Worm (Caenorhabditis elegans) whole organism, L3 larva: ENCODE results near the gene clec-222.

Experiments
- R02D3.7 ChIP-seq: fragments of 150-350 bp; optimal IDR thresholded peaks from 2 replicates; lab custom pipeline; 2014; ENCODE audit warnings: missing biosample characterization, missing genetic modification characterization
- ZK546.5 ChIP-seq: sonication (generic microtip); optimal IDR thresholded peaks from 2 replicates; lab custom pipeline; 2017; ENCODE audit warnings: missing biosample characterization, missing genetic modification characterization
- ama-1 ChIP-seq: fragments of 150-350 bp; optimal IDR thresholded peaks from 2 replicates; lab custom pipeline; 2018
- ceh-16 ChIP-seq: sonication (generic microtip); optimal IDR thresholded peaks from 2 replicates; lab custom pipeline; 2017; ENCODE audit warnings: missing biosample characterization, missing genetic modification characterization
- ceh-28 ChIP-seq: fragments of 150-350 bp; optimal IDR thresholded peaks from 2 replicates; lab custom pipeline; 2014; ENCODE audit warnings: missing biosample characterization, missing genetic modification reagents, missing genetic modification characterization
- ceh-82 ChIP-seq: fragments of 150-350 bp; optimal IDR thresholded peaks from 2 replicates; lab custom pipeline; 2014; ENCODE audit warnings: missing biosample characterization, missing genetic modification characterization
- ceh-9 ChIP-seq: sonication (generic microtip); optimal IDR thresholded peaks from 2 replicates; lab custom pipeline; 2018; ENCODE audit warnings: missing biosample characterization, missing genetic modification characterization
- daf-12 ChIP-seq: fragments of 150-350 bp; optimal IDR thresholded peaks from 2 replicates; lab custom pipeline; 2014; ENCODE audit warnings: missing biosample characterization, missing genetic modification reagents, missing genetic modification characterization
- egl-27 ChIP-seq: sonication (generic microtip); optimal IDR thresholded peaks from 4 replicates; lab custom pipeline; 2017; ENCODE audit warnings: missing biosample characterization, missing genetic modification reagents, missing genetic modification characterization
- elt-2 ChIP-seq: sonication (generic microtip); optimal IDR thresholded peaks from 2 replicates; lab custom pipeline; 2016; ENCODE audit warnings: missing genetic modification reagents, mild to moderate bottlenecking, missing genetic modification characterization, missing compliant biosample characterization
- elt-3 ChIP-seq, 3 experiments: fragments of 150-350 bp in 1 of 3; sonication (generic microtip) in 2 of 3; optimal IDR thresholded peaks; 2 replicates in 2 of 3; 4 replicates in 1 of 3; lab custom pipeline; 2014 to 2017; ENCODE audit warnings: missing biosample characterization in 3 of 3, missing genetic modification characterization in 3 of 3
- eor-1 ChIP-seq, 2 experiments: fragments of 150-350 bp; optimal IDR thresholded peaks; 2 replicates each; lab custom pipeline; 2014 to 2018; ENCODE audit warnings: missing biosample characterization in 2 of 2, missing genetic modification characterization in 2 of 2
- fkh-10 ChIP-seq: sonication (generic microtip); optimal IDR thresholded peaks from 2 replicates; lab custom pipeline; 2017; ENCODE audit warnings: missing biosample characterization, missing genetic modification reagents, missing genetic modification characterization
- fkh-2 ChIP-seq: fragments of 150-350 bp; optimal IDR thresholded peaks from 2 replicates; lab custom pipeline; 2014; ENCODE audit warnings: missing biosample characterization, missing genetic modification reagents, missing genetic modification characterization
- fos-1 ChIP-seq: fragments of 150-350 bp; optimal IDR thresholded peaks from 2 replicates; lab custom pipeline; 2014; ENCODE audit warnings: missing biosample characterization, missing genetic modification characterization
- hmg-11 ChIP-seq: sonication (generic microtip); optimal IDR thresholded peaks from 2 replicates; lab custom pipeline; 2016; ENCODE audit warnings: missing genetic modification characterization, missing compliant biosample characterization
- jun-1 ChIP-seq: fragments of 150-350 bp; optimal IDR thresholded peaks from 2 replicates; lab custom pipeline; 2014; ENCODE audit warnings: missing biosample characterization, missing genetic modification reagents, missing genetic modification characterization
- lin-15B ChIP-seq: fragments of 150-350 bp; optimal IDR thresholded peaks from 2 replicates; lab custom pipeline; 2014; ENCODE audit warnings: missing biosample characterization, missing genetic modification characterization
- lsy-12 ChIP-seq: sonication (generic microtip); optimal IDR thresholded peaks from 2 replicates; lab custom pipeline; 2016; ENCODE audit warnings: mild to moderate bottlenecking, missing genetic modification characterization, missing compliant biosample characterization
- mdl-1 ChIP-seq: fragments of 150-350 bp; optimal IDR thresholded peaks from 2 replicates; lab custom pipeline; 2014; ENCODE audit warnings: missing biosample characterization, missing genetic modification characterization
- mml-1 ChIP-seq: fragments of 150-350 bp; sonication (generic microtip); optimal IDR thresholded peaks from 3 replicates; lab custom pipeline; 2014; ENCODE audit warnings: missing biosample characterization, missing genetic modification characterization
- nfya-1 ChIP-seq: sonication (generic microtip); optimal IDR thresholded peaks from 2 replicates; lab custom pipeline; 2017; ENCODE audit warnings: missing genetic modification characterization, mild to moderate bottlenecking, missing compliant biosample characterization, antibody characterized with exemption, moderate library complexity; ENCODE audit not compliant: insufficient read depth
- nhr-11 ChIP-seq: fragments of 150-350 bp; optimal IDR thresholded peaks from 2 replicates; lab custom pipeline; 2014; ENCODE audit warnings: missing biosample characterization, missing genetic modification characterization
- nhr-12 ChIP-seq: fragments of 150-350 bp; optimal IDR thresholded peaks from 2 replicates; lab custom pipeline; 2014; ENCODE audit warnings: missing biosample characterization, missing genetic modification characterization
- nhr-23 ChIP-seq: fragments of 150-350 bp; optimal IDR thresholded peaks from 2 replicates; lab custom pipeline; 2014; ENCODE audit warnings: missing biosample characterization, missing genetic modification reagents, missing genetic modification characterization
- nhr-237 ChIP-seq: fragments of 150-350 bp; optimal IDR thresholded peaks from 2 replicates; lab custom pipeline; 2014; ENCODE audit warnings: missing biosample characterization, missing genetic modification characterization
- nhr-25 ChIP-seq: sonication (generic microtip); optimal IDR thresholded peaks from 2 replicates; lab custom pipeline; 2017; ENCODE audit warnings: missing biosample characterization, missing genetic modification characterization
- nhr-43 ChIP-seq: sonication (generic microtip); optimal IDR thresholded peaks from 2 replicates; lab custom pipeline; 2016; ENCODE audit warnings: mild to moderate bottlenecking, missing genetic modification characterization, missing compliant biosample characterization; ENCODE audit not compliant: poor library complexity, severe bottlenecking
- nhr-67 ChIP-seq: fragments of 150-350 bp; optimal IDR thresholded peaks from 2 replicates; lab custom pipeline; 2014; ENCODE audit warnings: missing biosample characterization, missing genetic modification characterization
- nhr-77 ChIP-seq: fragments of 150-350 bp; optimal IDR thresholded peaks from 2 replicates; lab custom pipeline; 2014; ENCODE audit warnings: missing biosample characterization, missing genetic modification characterization
- pha-4 ChIP-seq: fragments of 150-350 bp; optimal IDR thresholded peaks from 2 replicates; lab custom pipeline; 2014; ENCODE audit warnings: missing biosample characterization, missing genetic modification reagents, missing genetic modification characterization
- sea-2 ChIP-seq: fragments of 150-350 bp; sonication (generic microtip); optimal IDR thresholded peaks from 4 replicates; lab custom pipeline; 2014; ENCODE audit warnings: missing biosample characterization, missing genetic modification reagents, missing genetic modification characterization
- skn-1 ChIP-seq: fragments of 150-350 bp; optimal IDR thresholded peaks from 2 replicates; lab custom pipeline; 2014; ENCODE audit warnings: missing biosample characterization, missing genetic modification characterization
- snpc-4 ChIP-seq: fragments of 150-350 bp; optimal IDR thresholded peaks from 2 replicates; lab custom pipeline; 2014; ENCODE audit warnings: missing biosample characterization, missing genetic modification characterization
- tbx-2 ChIP-seq: sonication (generic microtip); optimal IDR thresholded peaks from 2 replicates; lab custom pipeline; 2016; ENCODE audit warnings: mild to moderate bottlenecking, missing genetic modification characterization, missing compliant biosample characterization
- unc-39 ChIP-seq: sonication (generic microtip); optimal IDR thresholded peaks from 4 replicates; lab custom pipeline; 2017; ENCODE audit warnings: missing biosample characterization, missing genetic modification characterization
- unc-62 ChIP-seq: fragments of 150-350 bp; sonication (generic microtip); optimal IDR thresholded peaks from 4 replicates; lab custom pipeline; 2014; ENCODE audit warnings: missing biosample characterization, missing genetic modification reagents, missing genetic modification characterization
- zag-1 ChIP-seq: fragments of 150-350 bp; optimal IDR thresholded peaks from 2 replicates; lab custom pipeline; 2014; ENCODE audit warnings: missing biosample characterization, missing genetic modification characterization
- ztf-11 ChIP-seq: fragments of 150-350 bp; optimal IDR thresholded peaks from 2 replicates; lab custom pipeline; 2014; ENCODE audit warnings: missing biosample characterization, missing genetic modification characterization
- ztf-4 ChIP-seq: fragments of 150-350 bp; optimal IDR thresholded peaks from 2 replicates; lab custom pipeline; 2014; ENCODE audit warnings: missing biosample characterization, missing genetic modification characterization

The clec-222 gene

DNA sequence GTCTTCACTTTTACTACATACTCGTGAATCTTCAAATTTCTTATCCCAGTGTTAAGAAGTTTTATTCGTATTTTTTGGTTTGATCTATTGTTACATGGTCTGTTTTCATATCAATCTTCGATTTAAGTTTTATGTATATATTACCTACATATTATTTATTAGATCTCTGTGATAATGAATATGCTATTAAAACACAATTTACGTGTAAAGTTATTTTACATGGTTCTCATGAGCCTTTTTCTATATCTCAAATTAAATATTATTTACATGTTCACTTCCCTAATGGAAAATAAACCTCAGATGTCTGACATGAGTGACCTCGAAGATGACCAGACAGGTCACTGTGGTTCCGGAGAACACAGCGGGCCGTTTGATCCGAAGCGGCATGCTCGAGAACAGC lies 26.6 kb upstream of the clec-222 start, which contains the start of gene mxl-1:
Gene mxl-1, plus strand, starts transcription at position 301 of the 400 bp plus-strand sequence.
- TF ChIP-seq elt-2 (tag; lab: Kevin White, UChicago), result no peak
- no peak for TF ChIP-seq skn-1
- no peak for TF ChIP-seq mml-1 (tag; lab: Kevin White, UChicago)
- TF ChIP-seq ztf-4 (tag; lab: Kevin White, UChicago), result no peak
- TF ChIP-seq ceh-82 (tag; lab: Kevin White, UChicago), result no peak
- TF ChIP-seq nhr-67 (tag; lab: Kevin White, UChicago), result no peak
- no peak for TF ChIP-seq egl-27 (tag; lab: Kevin White, UChicago)
- TF ChIP-seq nhr-12 (tag; lab: Kevin White, UChicago), result no peak
- no peak for TF ChIP-seq ceh-16 (tag; lab: Kevin White, UChicago)
- no peak for TF ChIP-seq nhr-237 (tag; lab: Kevin White, UChicago)
- no peak for TF ChIP-seq fkh-10
- TF ChIP-seq nhr-43 (tag; lab: Kevin White, UChicago), result no peak
- no peak for TF ChIP-seq ceh-28 (tag; lab: Kevin White, UChicago)
- no peak for TF ChIP-seq ztf-11
- no peak for TF ChIP-seq nhr-77 (tag; lab: Kevin White, UChicago)
- no peak for TF ChIP-seq lin-15B
- TF ChIP-seq unc-62 (GFP tag; lab: Kevin White, UChicago), result no peak

DNA sequence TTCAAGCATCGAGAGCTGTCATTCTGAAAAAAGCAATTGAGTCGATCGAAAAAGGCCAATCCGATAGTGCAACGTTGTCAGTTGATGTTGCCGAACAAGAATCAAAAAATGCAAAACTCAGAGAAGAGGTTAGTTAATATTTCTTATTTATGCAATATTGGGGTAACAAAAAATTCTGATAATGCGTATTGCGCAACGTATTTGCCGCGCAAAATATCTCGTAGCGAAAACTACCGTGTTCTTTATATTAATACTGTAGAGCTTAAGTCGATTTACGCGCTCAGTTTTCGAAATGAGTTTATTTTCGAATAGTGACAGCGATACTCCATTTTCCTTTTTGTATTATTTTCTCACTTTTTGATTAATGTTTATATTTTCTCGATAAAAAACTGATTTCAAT lies 26.1 kb upstream of the clec-222 start:
- TF ChIP-seq tbx-2 (tag; lab: Kevin White, UChicago) (no peak), nhr-11 (no peak), ceh-9 (tag; lab: Kevin White, UChicago) (no peak), unc-39 (tag; lab: Kevin White, UChicago) (no peak), pha-4 (tag; lab: Kevin White, UChicago) (no peak), nfya-1 (no peak), nhr-23 (no peak), snpc-4 (tag; lab: Kevin White, UChicago) (no peak), ztf-11 (no peak), nhr-25 (tag; lab: Kevin White, UChicago) (no peak), mdl-1 (no peak), daf-12 (no peak)

DNA sequence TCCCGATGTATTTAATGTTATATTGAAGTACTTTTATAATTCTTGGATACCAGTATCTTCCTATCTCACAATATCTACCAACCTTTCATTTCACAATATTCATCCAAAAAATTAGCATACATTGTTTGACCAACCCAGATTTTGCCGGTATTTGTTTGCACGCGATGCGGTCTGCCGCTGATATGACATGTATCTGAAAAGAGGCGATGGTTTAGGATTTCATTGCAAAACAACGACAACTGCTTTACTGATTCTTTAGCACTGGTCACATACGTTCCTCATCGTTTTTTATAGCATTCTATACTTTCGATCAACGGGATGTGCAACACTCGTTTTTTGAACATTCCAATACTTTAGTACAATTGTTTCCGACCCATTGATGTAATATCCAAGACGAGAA lies 23.3 kb upstream of the clec-222 start, which contains the start of gene mam-4:
Gene mam-4, plus strand, starts transcription at position 301 of the 400 bp plus-strand sequence.
- TF ChIP-seq nhr-43 (tag; lab: Kevin White, UChicago) (no peak), zag-1 (tag; lab: Kevin White, UChicago) (no peak), eor-1 (tag; optimal IDR thresholded peaks at IDR 0.05; lab: Kevin White, UChicago) (no peak), sea-2 (GFP tag; lab: Kevin White, UChicago) (no peak), ceh-16 (tag; lab: Kevin White, UChicago) (no peak), ama-1 (no peak)
- TF ChIP-seq, all 47 proteins: peak for 0

DNA sequence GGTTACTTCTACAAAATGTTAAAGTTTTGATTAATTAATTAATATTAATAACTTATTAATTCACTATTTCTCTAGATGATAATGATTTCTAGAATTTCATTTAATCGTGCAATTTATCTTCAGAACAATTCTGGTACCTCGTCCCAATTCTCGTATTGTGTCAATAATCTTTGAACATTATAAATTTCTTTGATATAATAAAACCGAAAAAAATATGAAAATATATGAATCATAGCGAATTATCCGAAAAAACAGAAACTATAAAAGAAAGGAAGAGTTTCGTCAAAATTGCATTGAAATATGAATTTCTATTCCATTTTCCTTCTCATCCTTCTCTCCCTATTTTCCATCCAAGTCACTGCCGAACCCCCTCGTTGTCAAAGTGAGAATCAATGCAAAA lies 20.4 kb upstream of the clec-222 start, which contains the start of gene T19B10.12:
Gene T19B10.12, plus strand, starts transcription at position 301 of the 400 bp plus-strand sequence.
- TF ChIP-seq zag-1 (tag; lab: Kevin White, UChicago), result no peak
- TF ChIP-seq unc-62 (GFP tag; lab: Kevin White, UChicago), result no peak
- no peak for TF ChIP-seq lin-15B
- TF ChIP-seq elt-3 (tag; optimal IDR thresholded peaks at IDR 0.05; lab: Kevin White, UChicago), result no peak
- TF ChIP-seq eor-1 (tag; optimal IDR thresholded peaks at IDR 0.05; lab: Kevin White, UChicago), result no peak
- no peak for TF ChIP-seq ceh-28 (tag; lab: Kevin White, UChicago)

DNA sequence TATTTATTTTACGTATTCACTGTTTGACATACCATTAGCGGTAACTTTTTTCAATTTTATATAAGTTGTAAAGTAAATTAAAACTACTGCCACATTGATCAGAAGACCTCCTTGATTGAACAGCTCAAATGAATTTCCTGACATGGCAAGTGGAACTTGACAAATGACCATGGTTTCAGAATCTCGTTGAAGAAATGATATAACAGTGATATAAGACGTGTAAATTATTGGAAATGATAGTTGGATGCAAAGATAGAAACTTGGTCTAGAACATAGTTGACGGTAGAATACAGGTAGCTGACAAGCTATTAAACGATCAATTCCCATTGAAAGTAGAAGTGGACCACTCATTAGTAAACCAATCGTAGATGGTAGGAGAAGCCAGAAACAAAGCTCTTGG lies 19.4 kb upstream of the clec-222 start:
- TF ChIP-seq eor-1 (tag; optimal IDR thresholded peaks at IDR 0.05; lab: Kevin White, UChicago), result no peak
- no peak for TF ChIP-seq ztf-4 (tag; lab: Kevin White, UChicago)
- no peak for TF ChIP-seq unc-39 (tag; lab: Kevin White, UChicago)
- TF ChIP-seq nhr-67 (tag; lab: Kevin White, UChicago), result no peak
- TF ChIP-seq nfya-1, result no peak
- TF ChIP-seq nhr-23, result no peak
- no peak for TF ChIP-seq tbx-2 (tag; lab: Kevin White, UChicago)
- no peak for TF ChIP-seq lsy-12 (tag; lab: Kevin White, UChicago)
- TF ChIP-seq elt-3 (tag; optimal IDR thresholded peaks at IDR 0.05; lab: Kevin White, UChicago), result no peak
- TF ChIP-seq R02D3.7 (tag; lab: Kevin White, UChicago), result no peak
- no peak for TF ChIP-seq jun-1 (tag; lab: Kevin White, UChicago)
- TF ChIP-seq skn-1, result no peak
- no peak for TF ChIP-seq ZK546.5 (tag; lab: Kevin White, UChicago)
- no peak for TF ChIP-seq ceh-28 (tag; lab: Kevin White, UChicago)
- no peak for TF ChIP-seq fkh-2 (tag; lab: Kevin White, UChicago)
- TF ChIP-seq hmg-11, result no peak
- TF ChIP-seq fos-1 (tag; lab: Kevin White, UChicago), result no peak
